Worm (Caenorhabditis elegans) whole organism, mixed stage, embryonic: Measurements from ENCODE around the gene mml-1.

Experiments
- blmp-1 ChIP-seq: fragments of 150-350 bp; optimal IDR thresholded peaks from 2 replicates; lab custom pipeline; 2014; ENCODE audit warnings: missing biosample characterization, missing genetic modification characterization
- drap-1 ChIP-seq: fragments of 200-800 bp; sonication (Bioruptor generic); optimal IDR thresholded peaks from 3 replicates; lab custom pipeline; 2018; ENCODE audit warnings: mild to moderate bottlenecking, missing genetic modification characterization, missing compliant biosample characterization
- elt-1 ChIP-seq: sonication (generic microtip); optimal IDR thresholded peaks from 2 replicates; lab custom pipeline; 2017; ENCODE audit warnings: missing genetic modification characterization, mild to moderate bottlenecking, missing compliant biosample characterization, antibody characterized with exemption, moderate library complexity, borderline replicate concordance; ENCODE audit not compliant: insufficient read depth
- hlh-1 ChIP-seq: fragments of 150-350 bp; optimal IDR thresholded peaks from 2 replicates; lab custom pipeline; 2014; ENCODE audit warnings: missing biosample characterization, missing genetic modification reagents, missing genetic modification characterization
- lin-13 ChIP-seq: fragments of 150-350 bp; optimal IDR thresholded peaks from 2 replicates; lab custom pipeline; 2014; ENCODE audit warnings: missing biosample characterization, missing genetic modification characterization
- lsy-2 ChIP-seq: fragments of 150-350 bp; optimal IDR thresholded peaks from 2 replicates; lab custom pipeline; 2014; ENCODE audit warnings: missing biosample characterization, missing genetic modification characterization
- mab-5 ChIP-seq: fragments of 150-350 bp; optimal IDR thresholded peaks from 2 replicates; lab custom pipeline; 2014; ENCODE audit warnings: missing biosample characterization, missing genetic modification characterization
- mep-1 ChIP-seq: fragments of 150-350 bp; optimal IDR thresholded peaks from 2 replicates; lab custom pipeline; 2017; ENCODE audit warnings: missing biosample characterization, missing genetic modification reagents, missing genetic modification characterization, inconsistent platforms
- nhr-237 ChIP-seq: fragments of 150-350 bp; optimal IDR thresholded peaks from 2 replicates; lab custom pipeline; 2014; ENCODE audit warnings: missing biosample characterization, missing genetic modification characterization
- nhr-28 ChIP-seq: fragments of 150-350 bp; optimal IDR thresholded peaks from 2 replicates; lab custom pipeline; 2014; ENCODE audit warnings: missing biosample characterization, missing genetic modification characterization
- sem-2 ChIP-seq: fragments of 200-800 bp; sonication (Bioruptor generic); optimal IDR thresholded peaks from 2 replicates; lab custom pipeline; 2018; ENCODE audit warnings: mild to moderate bottlenecking, missing genetic modification characterization, missing compliant biosample characterization
- unc-62 ChIP-seq: fragments of 150-350 bp; optimal IDR thresholded peaks from 2 replicates; lab custom pipeline; 2014; ENCODE audit warnings: missing biosample characterization, missing genetic modification reagents, missing genetic modification characterization
- zip-8 ChIP-seq: fragments of 150-350 bp; optimal IDR thresholded peaks from 2 replicates; lab custom pipeline; 2014; ENCODE audit warnings: missing biosample characterization, missing genetic modification characterization

DNA sequence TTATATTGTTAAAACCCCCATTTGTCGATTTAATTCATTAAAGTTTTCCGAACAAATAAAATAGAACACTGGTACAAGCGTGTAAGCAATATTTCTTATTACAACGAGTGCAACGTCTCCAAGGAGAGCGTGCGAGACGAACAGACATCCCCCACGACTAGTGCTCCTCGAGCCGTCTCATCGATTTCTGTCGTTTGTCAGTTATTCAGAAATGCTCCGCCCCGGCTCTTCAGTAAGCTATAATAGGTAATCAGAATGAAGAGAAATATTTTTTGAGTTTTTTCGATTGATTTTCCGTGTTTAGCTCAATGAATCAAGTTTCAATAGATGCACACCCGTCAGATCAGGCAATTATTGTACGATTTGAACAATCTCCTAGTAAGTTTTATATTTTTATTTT is 35.8 kb downstream of the mml-1 start, which contains the start of gene kap-1:
- TF ChIP-seq sem-2 (GFP tag; lab: Kevin White, UChicago): no peak
- TF ChIP-seq elt-1 (tag; lab: Kevin White, UChicago): no peak
- no peak for TF ChIP-seq zip-8
- no peak for TF ChIP-seq hlh-1 (tag; lab: Kevin White, UChicago)
- no peak for TF ChIP-seq blmp-1 (tag; lab: Kevin White, UChicago)
- no peak for TF ChIP-seq lsy-2 (tag; lab: Kevin White, UChicago)
- no peak for TF ChIP-seq nhr-237 (tag; lab: Kevin White, UChicago)
- TF ChIP-seq lin-13: no peak
- no peak for TF ChIP-seq mep-1 (tag; lab: Kevin White, UChicago)
- no peak for TF ChIP-seq nhr-28
- TF ChIP-seq mab-5 (tag; lab: Kevin White, UChicago): no peak
- TF ChIP-seq unc-62 (GFP tag; lab: Kevin White, UChicago): no peak
- TF ChIP-seq drap-1: no peak
